Fruit fly (Drosophila melanogaster): Measurements from ENCODE around the gene CG6006.

DNA sequence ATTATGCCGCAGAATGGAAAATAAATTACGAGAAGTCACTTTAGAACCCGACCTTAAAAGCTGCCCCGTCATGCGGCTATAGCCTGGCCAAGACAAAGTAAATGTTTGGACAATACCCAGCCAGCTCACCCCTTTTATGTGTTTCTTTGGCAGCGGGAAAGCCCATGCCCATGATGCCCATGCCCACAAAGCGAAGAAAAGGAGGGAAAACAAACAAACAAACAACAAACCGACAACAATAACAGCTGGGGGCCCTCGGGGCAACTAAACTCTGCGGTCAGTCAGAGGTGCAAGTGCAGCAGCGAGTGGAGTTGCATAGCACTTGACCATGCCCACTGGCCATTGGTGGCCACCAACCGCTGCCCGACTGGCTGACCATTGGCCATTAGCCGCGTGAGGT lies 19.2 kb upstream of the CG6006 start:
- TF ChIP-seq Crg-1 (GFP tag; optimal IDR thresholded peaks at IDR 0.05) (no peak), CG7101 (tag; optimal IDR thresholded peaks at IDR 0.05) (no peak), CG7045 (GFP tag; optimal IDR thresholded peaks at IDR 0.05) (no peak), ovo (GFP tag; optimal IDR thresholded peaks at IDR 0.05) (no peak), kay (GFP tag; ENCODE audit: borderline replicate concordance) (no peak), cic (GFP tag; optimal IDR thresholded peaks at IDR 0.05) (no peak), CG5204 (GFP tag; optimal IDR thresholded peaks at IDR 0.05) (no peak), CG1620 (GFP tag; optimal IDR thresholded peaks at IDR 0.05) (no peak), cnc (optimal IDR thresholded peaks at IDR 0.05) (no peak), Mnt (GFP tag; optimal IDR thresholded peaks at IDR 0.05) (no peak), toe (GFP tag; optimal IDR thresholded peaks at IDR 0.05) (no peak), pad (GFP tag; optimal IDR thresholded peaks at IDR 0.05) (no peak), Hr96 (GFP tag; optimal IDR thresholded peaks at IDR 0.05) (no peak)

Measured in whole organism, adult.